Worm (Caenorhabditis elegans): ENCODE results near the gene C17C3.6.

C17C3.6 gene

DNA sequence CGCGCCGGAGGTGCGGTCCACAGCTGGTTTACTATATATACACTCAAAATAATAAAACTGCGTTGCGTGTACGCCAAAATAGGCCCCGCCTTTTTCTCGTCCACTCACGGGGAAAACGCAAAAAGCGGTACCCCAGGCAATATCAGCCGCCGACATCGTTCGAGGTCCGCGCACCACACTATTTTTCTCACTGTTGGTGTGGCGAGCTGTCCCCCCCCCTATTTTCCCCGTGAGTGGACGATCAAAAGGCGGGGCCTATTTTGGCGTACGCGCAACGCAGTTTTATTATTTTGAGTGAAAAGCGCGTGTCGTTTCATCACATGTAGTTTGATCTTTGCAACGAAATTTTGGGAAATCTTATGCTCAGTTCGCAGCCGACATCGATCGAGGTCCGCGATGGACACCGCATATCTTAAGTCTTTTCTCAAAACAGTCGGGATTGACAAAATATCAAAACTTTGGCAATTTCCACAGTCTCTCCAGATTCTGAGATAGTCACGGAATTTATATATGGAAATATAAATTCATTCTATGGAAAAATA lies 15.3 kb downstream of the C17C3.6 start:
- TF ChIP-seq mdt-29 (GFP tag; IDR thresholded peaks at IDR 0.05), result no peak
- no peak for TF ChIP-seq spr-3 (GFP tag; optimal IDR thresholded peaks at IDR 0.05)
- no peak for TF ChIP-seq D1046.2 (GFP tag; IDR thresholded peaks at IDR 0.05)
- TF ChIP-seq F49E8.2 (tag; optimal IDR thresholded peaks at IDR 0.05; ENCODE audit: borderline replicate concordance), result no peak
- TF ChIP-seq pqm-1 (tag; optimal IDR thresholded peaks at IDR 0.05), result no peak
- TF ChIP-seq nhr-111 (GFP tag; optimal IDR thresholded peaks at IDR 0.05), result no peak

ce11 chrII:5570272-5570671 lies 20.4 kb downstream of the C17C3.6 start, which contains the start of the genes C17C3.1 and C17C3.15:
Gene C17C3.1, plus strand, starts transcription at chrII:5570572.
Gene C17C3.15, plus strand, starts transcription at chrII:5570654.
- peak; percentile 76 for TF ChIP-seq nhr-28 (tag; optimal IDR thresholded peaks at IDR 0.05)
- no peak for TF ChIP-seq lin-38 (GFP tag; IDR thresholded peaks at IDR 0.05)
- no peak for TF ChIP-seq pha-4 (GFP tag; IDR thresholded peaks at IDR 0.05)
- no peak for TF ChIP-seq pha-4 (tag; optimal IDR thresholded peaks at IDR 0.05)
- no peak for TF ChIP-seq F49E8.2 (tag; optimal IDR thresholded peaks at IDR 0.05; ENCODE audit: borderline replicate concordance)
- TF ChIP-seq duxl-1 (tag; optimal IDR thresholded peaks at IDR 0.05; ENCODE audit: poor library complexity), result no peak
- no peak for TF ChIP-seq hlh-11 (tag; optimal IDR thresholded peaks at IDR 0.05)
- TF ChIP-seq nhr-6 (tag; optimal IDR thresholded peaks at IDR 0.05), result no peak

- TF ChIP-seq mdl-1 (tag; optimal IDR thresholded peaks at IDR 0.05) (peak in 1 of 2 experiments; percentile 46), nhr-48 (tag; optimal IDR thresholded peaks at IDR 0.05) (peak; percentile 58), ceh-28 (tag; optimal IDR thresholded peaks at IDR 0.05) (no peak), nhr-28 (tag; optimal IDR thresholded peaks at IDR 0.05) (peak; percentile 91), aha-1 (tag) (peak; percentile 82), F44E2.7 (GFP tag; IDR thresholded peaks at IDR 0.05) (no peak), lin-15B (tag; optimal IDR thresholded peaks at IDR 0.05) (no peak), nhr-25 (tag; optimal IDR thresholded peaks at IDR 0.05; ENCODE audit: borderline replicate concordance, insufficient read depth) (peak; percentile 61), jun-1 (tag; optimal IDR thresholded peaks at IDR 0.05) (no peak), lin-39 (tag; optimal IDR thresholded peaks at IDR 0.05) (no peak), daf-16 (GFP tag; optimal IDR thresholded peaks at IDR 0.05) (peak in 1 of 2 experiments; percentile 0), daf-16 (tag; optimal IDR thresholded peaks at IDR 0.05) (peak; percentile 75), zip-2 (tag; optimal IDR thresholded peaks at IDR 0.05) (no peak), dpl-1 (GFP tag; optimal IDR thresholded peaks at IDR 0.05) (peak; percentile 22), nhr-6 (tag; optimal IDR thresholded peaks at IDR 0.05) (peak; percentile 19), mes-2 (tag; optimal IDR thresholded peaks at IDR 0.05; ENCODE audit: poor library complexity, severe bottlenecking) (peak; percentile 22), dmd-6 (GFP tag; IDR thresholded peaks at IDR 0.05) (peak; percentile 57), F37D6.2 (tag; optimal IDR thresholded peaks at IDR 0.05) (no peak), lin-1 (GFP tag; IDR thresholded peaks at IDR 0.05) (peak; percentile 32; the same call in 1 of the 2 replicates), hmg-1.1 (GFP tag; IDR thresholded peaks at IDR 0.05) (peak; percentile 51), zip-11 (GFP tag; IDR thresholded peaks at IDR 0.05) (no peak), unc-39 (tag; optimal IDR thresholded peaks at IDR 0.05) (no peak), arid-1 (GFP tag; conservative IDR thresholded peaks at IDR 0.05) (no peak), snpc-4 (tag; optimal IDR thresholded peaks at IDR 0.05) (no peak), lsy-2 (tag; optimal IDR thresholded peaks at IDR 0.05) (peak in 1 of 2 experiments; percentile 60), mdt-29 (GFP tag; IDR thresholded peaks at IDR 0.05) (no peak), dve-1 (tag; optimal IDR thresholded peaks at IDR 0.05; ENCODE audit: insufficient read depth) (peak; percentile 55), hlh-11 (tag; optimal IDR thresholded peaks at IDR 0.05) (peak; percentile 64), tra-1 (GFP tag; IDR thresholded peaks at IDR 0.05) (no peak), hlh-30 (tag; optimal IDR thresholded peaks at IDR 0.05; ENCODE audit: insufficient read depth) (peak; percentile 52), mep-1 (tag; optimal IDR thresholded peaks at IDR 0.05) (peak; percentile 57), T20F7.1 (GFP tag; optimal IDR thresholded peaks at IDR 0.05) (peak; percentile 13), Y75B8A.6 (GFP tag; IDR thresholded peaks at IDR 0.05) (no peak), nhr-10 (tag; optimal IDR thresholded peaks at IDR 0.05) (peak; percentile 87), pha-4 (GFP tag; IDR thresholded peaks at IDR 0.05) (no peak), pha-4 (tag; optimal IDR thresholded peaks at IDR 0.05) (no peak), daf-8 (GFP tag; IDR thresholded peaks at IDR 0.05) (no peak), ceh-20 (GFP tag; IDR thresholded peaks at IDR 0.05) (peak; percentile 49; the same call in 1 of the 2 replicates)
Measured at ce11 chrII:5572082-5572746, 22.4 kb downstream of the C17C3.6 start.

Data from whole organism, L4 larva.